Worm (Caenorhabditis elegans) whole organism, mixed stage, embryonic: ENCODE data around the gene srh-87.

ENCODE experiments used
- M03D4.4 ChIP-seq: sonication (generic microtip); optimal IDR thresholded peaks from 2 replicates; lab custom pipeline; 2017; ENCODE audit warnings: mild to moderate bottlenecking, missing genetic modification characterization, missing compliant biosample characterization
- bed-3 ChIP-seq: fragments of 200-800 bp; sonication (Bioruptor generic); optimal IDR thresholded peaks from 3 replicates; lab custom pipeline; 2018; ENCODE audit warnings: mild to moderate bottlenecking, missing genetic modification characterization, moderate library complexity, missing compliant biosample characterization
- blmp-1 ChIP-seq: fragments of 150-350 bp; optimal IDR thresholded peaks from 2 replicates; lab custom pipeline; 2014; ENCODE audit warnings: missing biosample characterization, missing genetic modification characterization
- ceh-39 ChIP-seq: fragments of 150-350 bp; optimal IDR thresholded peaks from 2 replicates; lab custom pipeline; 2014; ENCODE audit warnings: missing biosample characterization, missing genetic modification characterization
- ceh-43 ChIP-seq: fragments of 200-800 bp; sonication (Bioruptor generic); optimal IDR thresholded peaks from 2 replicates; lab custom pipeline; 2018; ENCODE audit warnings: mild to moderate bottlenecking, missing genetic modification characterization, moderate library complexity, missing compliant biosample characterization
- ceh-83 ChIP-seq: fragments of 200-800 bp; sonication (Bioruptor generic); optimal IDR thresholded peaks from 2 replicates; lab custom pipeline; 2018; ENCODE audit warnings: mild to moderate bottlenecking, missing genetic modification characterization, missing compliant biosample characterization
- cnd-1 ChIP-seq: fragments of 200-800 bp; sonication (Bioruptor generic); optimal IDR thresholded peaks from 2 replicates; lab custom pipeline; 2018; ENCODE audit warnings: mild to moderate bottlenecking, missing genetic modification characterization, missing compliant biosample characterization
- drap-1 ChIP-seq: fragments of 200-800 bp; sonication (Bioruptor generic); optimal IDR thresholded peaks from 3 replicates; lab custom pipeline; 2018; ENCODE audit warnings: mild to moderate bottlenecking, missing genetic modification characterization, missing compliant biosample characterization
- elt-1 ChIP-seq: sonication (generic microtip); optimal IDR thresholded peaks from 2 replicates; lab custom pipeline; 2017; ENCODE audit warnings: missing genetic modification characterization, mild to moderate bottlenecking, missing compliant biosample characterization, antibody characterized with exemption, moderate library complexity, borderline replicate concordance; ENCODE audit not compliant: insufficient read depth
- elt-3 ChIP-seq: fragments of 150-350 bp; optimal IDR thresholded peaks from 2 replicates; lab custom pipeline; 2014; ENCODE audit warnings: missing biosample characterization, missing genetic modification characterization
- flh-1 ChIP-seq: fragments of 200-800 bp; sonication (Bioruptor generic); optimal IDR thresholded peaks from 2 replicates; lab custom pipeline; 2018; ENCODE audit warnings: mild to moderate bottlenecking, missing genetic modification characterization, moderate library complexity, missing compliant biosample characterization
- ham-2 ChIP-seq: fragments of 200-800 bp; sonication (Bioruptor generic); optimal IDR thresholded peaks from 2 replicates; lab custom pipeline; 2018; ENCODE audit warnings: mild to moderate bottlenecking, missing genetic modification characterization, missing compliant biosample characterization
- hlh-1 ChIP-seq: fragments of 150-350 bp; optimal IDR thresholded peaks from 2 replicates; lab custom pipeline; 2014; ENCODE audit warnings: missing biosample characterization, missing genetic modification reagents, missing genetic modification characterization
- lin-13 ChIP-seq: fragments of 150-350 bp; optimal IDR thresholded peaks from 2 replicates; lab custom pipeline; 2014; ENCODE audit warnings: missing biosample characterization, missing genetic modification characterization
- lin-32 ChIP-seq: fragments of 200-800 bp; sonication (Bioruptor generic); optimal IDR thresholded peaks from 2 replicates; lab custom pipeline; 2018; ENCODE audit warnings: mild to moderate bottlenecking, missing genetic modification characterization, missing compliant biosample characterization
- lsy-2 ChIP-seq: fragments of 150-350 bp; optimal IDR thresholded peaks from 2 replicates; lab custom pipeline; 2014; ENCODE audit warnings: missing biosample characterization, missing genetic modification characterization
- mab-5 ChIP-seq: fragments of 150-350 bp; optimal IDR thresholded peaks from 2 replicates; lab custom pipeline; 2014; ENCODE audit warnings: missing biosample characterization, missing genetic modification characterization
- mls-2 ChIP-seq: sonication (generic microtip); optimal IDR thresholded peaks from 2 replicates; lab custom pipeline; 2016; ENCODE audit warnings: mild to moderate bottlenecking, missing genetic modification characterization, moderate library complexity, missing compliant biosample characterization
- nhr-12 ChIP-seq: fragments of 150-350 bp; optimal IDR thresholded peaks from 2 replicates; lab custom pipeline; 2014; ENCODE audit warnings: missing biosample characterization, missing genetic modification characterization
- nhr-2 ChIP-seq: fragments of 150-350 bp; optimal IDR thresholded peaks from 2 replicates; lab custom pipeline; 2014; ENCODE audit warnings: missing biosample characterization, missing genetic modification characterization
- nhr-237 ChIP-seq: fragments of 150-350 bp; optimal IDR thresholded peaks from 2 replicates; lab custom pipeline; 2014; ENCODE audit warnings: missing biosample characterization, missing genetic modification characterization
- nhr-28 ChIP-seq: fragments of 150-350 bp; optimal IDR thresholded peaks from 2 replicates; lab custom pipeline; 2014; ENCODE audit warnings: missing biosample characterization, missing genetic modification characterization
- nhr-76 ChIP-seq: sonication (generic microtip); optimal IDR thresholded peaks from 2 replicates; lab custom pipeline; 2017; ENCODE audit warnings: missing biosample characterization, missing genetic modification characterization
- pha-4 ChIP-seq: fragments of 150-350 bp; optimal IDR thresholded peaks from 2 replicates; lab custom pipeline; 2018; ENCODE audit warnings: missing biosample characterization, missing genetic modification reagents, missing genetic modification characterization
- sem-2 ChIP-seq: fragments of 200-800 bp; sonication (Bioruptor generic); optimal IDR thresholded peaks from 2 replicates; lab custom pipeline; 2018; ENCODE audit warnings: mild to moderate bottlenecking, missing genetic modification characterization, missing compliant biosample characterization
- sptf-1 ChIP-seq: sonication (generic microtip); optimal IDR thresholded peaks from 2 replicates; lab custom pipeline; 2017; ENCODE audit warnings: mild to moderate bottlenecking, missing genetic modification characterization, moderate library complexity, missing compliant biosample characterization
- tbx-8 ChIP-seq: fragments of 200-800 bp; sonication (Bioruptor generic); optimal IDR thresholded peaks from 2 replicates; lab custom pipeline; 2018; ENCODE audit warnings: mild to moderate bottlenecking, missing genetic modification characterization, moderate library complexity, missing compliant biosample characterization
- unc-120 ChIP-seq: sonication (generic microtip); optimal IDR thresholded peaks from 2 replicates; lab custom pipeline; 2017; ENCODE audit warnings: missing genetic modification characterization, missing compliant biosample characterization; ENCODE audit not compliant: poor library complexity, severe bottlenecking
- unc-39 ChIP-seq: fragments of 150-350 bp; optimal IDR thresholded peaks from 2 replicates; lab custom pipeline; 2014; ENCODE audit warnings: missing biosample characterization, missing genetic modification characterization
- unc-62 ChIP-seq: fragments of 150-350 bp; optimal IDR thresholded peaks from 2 replicates; lab custom pipeline; 2014; ENCODE audit warnings: missing biosample characterization, missing genetic modification reagents, missing genetic modification characterization
- zip-8 ChIP-seq: fragments of 150-350 bp; optimal IDR thresholded peaks from 2 replicates; lab custom pipeline; 2014; ENCODE audit warnings: missing biosample characterization, missing genetic modification characterization
- ztf-11 ChIP-seq: fragments of 150-350 bp; optimal IDR thresholded peaks from 2 replicates; lab custom pipeline; 2014; ENCODE audit warnings: missing biosample characterization, missing genetic modification characterization

The srh-87 gene

DNA sequence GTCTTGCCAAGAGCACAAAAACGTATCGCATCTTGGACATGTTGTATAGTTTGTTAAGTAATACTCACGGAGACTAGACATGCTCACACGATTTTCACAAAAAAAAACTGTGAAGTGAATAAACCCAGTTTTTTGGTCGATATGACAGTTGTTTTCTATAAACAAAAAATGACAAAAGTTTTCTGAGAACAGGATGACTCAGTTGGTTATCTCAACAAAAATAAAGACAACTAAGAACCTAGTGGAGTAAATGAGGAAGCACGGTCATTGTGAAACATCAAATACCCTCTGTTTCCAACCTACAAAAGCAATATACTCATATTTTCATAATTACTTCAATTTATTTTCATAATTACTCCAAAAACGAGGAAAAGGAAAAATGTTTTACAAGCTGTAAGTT, at the start of gene srh-87:
srh-87 (minus strand) TSS at position 101 of the 400 bp plus-strand sequence.
- TF ChIP-seq lin-13 (tag; lab: Kevin White, UChicago), result no peak
- TF ChIP-seq M03D4.4 (tag; lab: Kevin White, UChicago), result no peak
- no peak for TF ChIP-seq nhr-2 (tag; lab: Kevin White, UChicago)
- TF ChIP-seq sptf-1, result no peak
- no peak for TF ChIP-seq hlh-1 (tag; lab: Kevin White, UChicago)
- TF ChIP-seq elt-3 (tag; lab: Kevin White, UChicago), result no peak
- TF ChIP-seq lsy-2, result no peak
- no peak for TF ChIP-seq nhr-12
- no peak for TF ChIP-seq sem-2
- no peak for TF ChIP-seq zip-8 (tag; lab: Kevin White, UChicago)
- no peak for TF ChIP-seq ceh-43 (GFP tag; lab: Kevin White, UChicago)
- no peak for TF ChIP-seq blmp-1
- TF ChIP-seq cnd-1 (tag; lab: Kevin White, UChicago), result no peak
- TF ChIP-seq mls-2 (tag; lab: Kevin White, UChicago), result no peak
- TF ChIP-seq lin-32 (GFP tag; lab: Kevin White, UChicago), result no peak
- TF ChIP-seq bed-3, result no peak
- TF ChIP-seq pha-4, result no peak
- no peak for TF ChIP-seq flh-1 (GFP tag; lab: Kevin White, UChicago)
- no peak for TF ChIP-seq ceh-83 (GFP tag; lab: Kevin White, UChicago)
- TF ChIP-seq ceh-39 (tag; lab: Kevin White, UChicago), result no peak

DNA sequence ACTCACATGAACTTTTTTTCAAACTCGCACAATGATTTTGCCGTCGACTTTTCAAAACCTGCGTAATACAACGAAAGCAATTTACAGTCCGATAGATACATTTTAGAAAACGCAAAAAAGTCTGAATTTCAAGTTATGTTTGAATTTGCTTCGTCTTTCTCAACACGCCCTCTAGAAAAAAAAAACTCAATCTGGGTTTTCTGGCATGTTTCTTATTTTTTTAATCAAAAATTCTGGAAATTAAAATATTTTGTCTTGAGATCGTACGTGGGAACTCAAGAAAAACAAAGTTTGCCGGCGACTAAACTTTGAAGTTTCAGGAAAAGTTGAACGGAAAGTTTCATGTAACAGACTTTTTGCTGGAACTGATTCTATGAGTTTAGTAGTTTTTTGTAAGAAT, 48.3 kb upstream of the srh-87 start, which contains the start of gene srw-115:
srw-115 (minus strand) TSS at position 101 of the 400 bp plus-strand sequence.
- no peak for TF ChIP-seq elt-3 (tag; lab: Kevin White, UChicago)
- no peak for TF ChIP-seq cnd-1 (tag; lab: Kevin White, UChicago)
- TF ChIP-seq M03D4.4 (tag; lab: Kevin White, UChicago), result no peak
- TF ChIP-seq sem-2, result no peak
- TF ChIP-seq tbx-8 (GFP tag; lab: Kevin White, UChicago), result no peak
- no peak for TF ChIP-seq flh-1 (GFP tag; lab: Kevin White, UChicago)
- no peak for TF ChIP-seq unc-120
- TF ChIP-seq mab-5, result no peak
- TF ChIP-seq, all 35 proteins: peak for 0

- no peak for TF ChIP-seq hlh-1 (tag; lab: Kevin White, UChicago)
- TF ChIP-seq nhr-76 (tag; lab: Kevin White, UChicago), result no peak
- TF ChIP-seq ztf-11, result no peak
- no peak for TF ChIP-seq blmp-1
- no peak for TF ChIP-seq unc-62 (GFP tag; lab: Kevin White, UChicago)
- no peak for TF ChIP-seq lin-13 (tag; lab: Kevin White, UChicago)
- TF ChIP-seq unc-120, result no peak
- no peak for TF ChIP-seq unc-39 (tag; lab: Kevin White, UChicago)
- no peak for TF ChIP-seq ceh-43 (GFP tag; lab: Kevin White, UChicago)
- TF ChIP-seq sem-2, result no peak
- TF ChIP-seq bed-3, result no peak
- no peak for TF ChIP-seq drap-1
Observed at ce11 chrV:2992060-2992459, 46.6 kb upstream of the srh-87 start.

ce11 chrV:2991485-2991884, 46.0 kb upstream of the srh-87 start, which contains the start of gene srw-121:
Gene srw-121 (minus strand): TSS chrV:2991585.
- TF ChIP-seq zip-8 (tag; lab: Kevin White, UChicago) (no peak), cnd-1 (tag; lab: Kevin White, UChicago) (no peak), tbx-8 (GFP tag; lab: Kevin White, UChicago) (no peak), nhr-12 (no peak), lsy-2 (no peak), ceh-83 (GFP tag; lab: Kevin White, UChicago) (no peak), M03D4.4 (tag; lab: Kevin White, UChicago) (no peak), ztf-11 (no peak), nhr-2 (tag; lab: Kevin White, UChicago) (no peak)

ce11 chrV:2987407-2987806, 41.9 kb upstream of the srh-87 start, which contains the start of gene srh-85:
Gene srh-85 (minus strand): TSS chrV:2987507.
- TF ChIP-seq sem-2 (no peak), flh-1 (GFP tag; lab: Kevin White, UChicago) (no peak), blmp-1 (no peak), pha-4 (no peak), nhr-28 (tag; lab: Kevin White, UChicago) (no peak), elt-1 (tag; lab: Kevin White, UChicago) (no peak), zip-8 (tag; lab: Kevin White, UChicago) (no peak), nhr-76 (tag; lab: Kevin White, UChicago) (no peak), nhr-237 (tag; lab: Kevin White, UChicago) (no peak), mab-5 (no peak), ham-2 (GFP tag; lab: Kevin White, UChicago) (no peak), M03D4.4 (tag; lab: Kevin White, UChicago) (no peak), unc-39 (tag; lab: Kevin White, UChicago) (no peak), lsy-2 (no peak), drap-1 (no peak), sptf-1 (no peak)
- TF ChIP-seq, all 35 proteins: peak for 0
